Worm (Caenorhabditis elegans) whole organism, midembryonic: ENCODE measurements around the gene cyp-33C8.

Experiments used
- T22C8.4 ChIP-seq: fragments of 200-800 bp; sonication (Bioruptor generic); IDR thresholded peaks from 2 replicates; pipeline ENCODE4 v1.3.6; 2022; ENCODE audit warnings: missing genetic modification characterization, missing compliant biosample characterization
- cog-1 ChIP-seq: sonication (generic microtip); optimal IDR thresholded peaks from 2 replicates; lab custom pipeline; 2016; ENCODE audit warnings: missing genetic modification characterization, missing compliant biosample characterization
- flt-1 ChIP-seq: fragments of 200-800 bp; sonication (Bioruptor generic); IDR thresholded peaks from 2 replicates; pipeline ENCODE4 v1.3.6; 2022; ENCODE audit warnings: missing genetic modification characterization, missing compliant biosample characterization
- klf-2 ChIP-seq: fragments of 200-800 bp; sonication (Bioruptor generic); conservative IDR thresholded peaks from 2 replicates; pipeline ENCODE4 v1.3.6; 2022; ENCODE audit warnings: missing genetic modification reagents, missing genetic modification characterization, missing compliant biosample characterization
- med-1 ChIP-seq: sonication (generic microtip); optimal IDR thresholded peaks from 2 replicates; lab custom pipeline; 2017; ENCODE audit warnings: missing genetic modification characterization, mild to moderate bottlenecking, missing compliant biosample characterization, antibody characterized with exemption, missing genetic modification reagents; ENCODE audit not compliant: insufficient read depth
- ref-1 ChIP-seq: fragments of 200-800 bp; sonication (Bioruptor generic); conservative IDR thresholded peaks from 2 replicates; pipeline ENCODE4 v1.3.6; 2022; ENCODE audit warnings: missing genetic modification reagents, missing genetic modification characterization, missing compliant biosample characterization
- tab-1 ChIP-seq: fragments of 200-800 bp; sonication (Bioruptor generic); IDR thresholded peaks from 2 replicates; pipeline ENCODE4 v1.3.6; 2022; ENCODE audit warnings: missing genetic modification characterization, missing compliant biosample characterization
- ztf-23 ChIP-seq: fragments of 200-800 bp; sonication (Bioruptor generic); IDR thresholded peaks from 2 replicates; pipeline ENCODE4 v1.3.6; 2022; ENCODE audit warnings: missing genetic modification reagents, missing genetic modification characterization, missing compliant biosample characterization
- ztf-29 ChIP-seq: fragments of 200-800 bp; sonication (Bioruptor generic); IDR thresholded peaks from 2 replicates; pipeline ENCODE4 v1.3.6; 2022; ENCODE audit warnings: missing genetic modification reagents, missing genetic modification characterization, missing compliant biosample characterization

Gene cyp-33C8

ce11 chrV:3801787-3802417, 1.4 kb downstream of the cyp-33C8 start:
- no peak for TF ChIP-seq T22C8.4
- no peak for TF ChIP-seq cog-1
- no peak for TF ChIP-seq klf-2
- no peak for TF ChIP-seq med-1 (GFP tag; lab: Kevin White, UChicago)
- TF ChIP-seq tab-1 (GFP tag; lab: Robert Waterston, UW): no peak
- no peak for TF ChIP-seq ztf-23 (GFP tag; lab: Robert Waterston, UW)
- TF ChIP-seq ref-1 (GFP tag; lab: Robert Waterston, UW): no peak
- no peak for TF ChIP-seq ztf-29
- no peak for TF ChIP-seq flt-1 (GFP tag; lab: Robert Waterston, UW)

ce11 chrV:3800378-3800777, 3.0 kb downstream of the cyp-33C8 start, which contains the start of gene srt-30:
srt-30 (minus strand) TSS chrV:3800478.
- TF ChIP-seq cog-1 (no peak), ztf-23 (GFP tag; lab: Robert Waterston, UW) (no peak), tab-1 (GFP tag; lab: Robert Waterston, UW) (no peak), klf-2 (no peak), med-1 (GFP tag; lab: Kevin White, UChicago) (no peak), T22C8.4 (no peak), flt-1 (GFP tag; lab: Robert Waterston, UW) (no peak), ref-1 (GFP tag; lab: Robert Waterston, UW) (no peak), ztf-29 (no peak)

ce11 chrV:3799737-3800136, 3.6 kb downstream of the cyp-33C8 start:
- TF ChIP-seq klf-2: no peak
- TF ChIP-seq ref-1 (GFP tag; lab: Robert Waterston, UW): no peak

ce11 chrV:3790424-3790823, 12.9 kb downstream of the cyp-33C8 start:
- TF ChIP-seq ztf-29: no peak
- TF ChIP-seq tab-1 (GFP tag; lab: Robert Waterston, UW): no peak
- no peak for TF ChIP-seq ztf-23 (GFP tag; lab: Robert Waterston, UW)
- no peak for TF ChIP-seq T22C8.4
- TF ChIP-seq cog-1: no peak
- no peak for TF ChIP-seq med-1 (GFP tag; lab: Kevin White, UChicago)
- no peak for TF ChIP-seq flt-1 (GFP tag; lab: Robert Waterston, UW)
- TF ChIP-seq klf-2: no peak
- no peak for TF ChIP-seq ref-1 (GFP tag; lab: Robert Waterston, UW)

ce11 chrV:3789770-3790169, 13.6 kb downstream of the cyp-33C8 start, which contains the start of gene R08F11.7:
R08F11.7 (plus strand) TSS chrV:3790070.
- TF ChIP-seq ref-1 (GFP tag; lab: Robert Waterston, UW): no peak
- no peak for TF ChIP-seq ztf-23 (GFP tag; lab: Robert Waterston, UW)
- no peak for TF ChIP-seq flt-1 (GFP tag; lab: Robert Waterston, UW)
- TF ChIP-seq tab-1 (GFP tag; lab: Robert Waterston, UW): no peak
- TF ChIP-seq med-1 (GFP tag; lab: Kevin White, UChicago): no peak
- TF ChIP-seq ztf-29: no peak
- TF ChIP-seq cog-1: no peak
- TF ChIP-seq T22C8.4: no peak
- TF ChIP-seq klf-2: no peak

ce11 chrV:3788538-3788937, 14.8 kb downstream of the cyp-33C8 start:
- TF ChIP-seq med-1 (GFP tag; lab: Kevin White, UChicago): no peak
- TF ChIP-seq T22C8.4: no peak
- TF ChIP-seq ztf-23 (GFP tag; lab: Robert Waterston, UW): no peak
- no peak for TF ChIP-seq ztf-29
- no peak for TF ChIP-seq tab-1 (GFP tag; lab: Robert Waterston, UW)
- no peak for TF ChIP-seq cog-1
- TF ChIP-seq klf-2: no peak
- no peak for TF ChIP-seq ref-1 (GFP tag; lab: Robert Waterston, UW)
- no peak for TF ChIP-seq flt-1 (GFP tag; lab: Robert Waterston, UW)

ce11 chrV:3784167-3784734, 19.1 kb downstream of the cyp-33C8 start, which contains the start of gene R08F11.1:
R08F11.1 (minus strand) TSS chrV:3784217.
- TF ChIP-seq cog-1 (no peak), ztf-29 (no peak), ref-1 (GFP tag; lab: Robert Waterston, UW) (no peak), klf-2 (no peak), flt-1 (GFP tag; lab: Robert Waterston, UW) (no peak), ztf-23 (GFP tag; lab: Robert Waterston, UW) (no peak), med-1 (GFP tag; lab: Kevin White, UChicago) (no peak), T22C8.4 (no peak), tab-1 (GFP tag; lab: Robert Waterston, UW) (no peak)

- TF ChIP-seq med-1 (GFP tag; lab: Kevin White, UChicago): no peak
- no peak for TF ChIP-seq ref-1 (GFP tag; lab: Robert Waterston, UW)
- no peak for TF ChIP-seq T22C8.4
- TF ChIP-seq klf-2: no peak
- TF ChIP-seq ztf-29: no peak
- TF ChIP-seq cog-1: no peak
- TF ChIP-seq tab-1 (GFP tag; lab: Robert Waterston, UW): no peak
- no peak for TF ChIP-seq flt-1 (GFP tag; lab: Robert Waterston, UW)
- TF ChIP-seq ztf-23 (GFP tag; lab: Robert Waterston, UW): no peak
Measured at ce11 chrV:3776946-3777345, 26.4 kb downstream of the cyp-33C8 start.

- TF ChIP-seq T22C8.4 (no peak), med-1 (GFP tag; lab: Kevin White, UChicago) (no peak), ref-1 (GFP tag; lab: Robert Waterston, UW) (no peak), ztf-23 (GFP tag; lab: Robert Waterston, UW) (no peak), cog-1 (no peak), klf-2 (no peak), ztf-29 (no peak), tab-1 (GFP tag; lab: Robert Waterston, UW) (no peak), flt-1 (GFP tag; lab: Robert Waterston, UW) (no peak)
Measured at ce11 chrV:3776086-3776589, 27.2 kb downstream of the cyp-33C8 start, which contains the start of gene cysl-3. cysl-3 (minus strand) TSS chrV:3776136.
